Worm (Caenorhabditis elegans) whole organism, early embryonic: ENCODE results near the gene ekl-5.

Experiments used
- F13C5.2 ChIP-seq: sonication (generic microtip); optimal IDR thresholded peaks from 2 replicates; lab custom pipeline; 2017; ENCODE audit warnings: mild to moderate bottlenecking, missing genetic modification characterization, inconsistent platforms, missing compliant biosample characterization
- aly-1 ChIP-seq: sonication (generic microtip); optimal IDR thresholded peaks from 2 replicates; lab custom pipeline; 2016; ENCODE audit warnings: missing genetic modification characterization, missing compliant biosample characterization
- ama-1 ChIP-seq: fragments of 150-350 bp; optimal IDR thresholded peaks from 2 replicates; lab custom pipeline; 2014
- ets-7 ChIP-seq: sonication (generic microtip); optimal IDR thresholded peaks from 2 replicates; lab custom pipeline; 2016; ENCODE audit warnings: missing genotype, missing genetic modification characterization, missing compliant biosample characterization
- flt-1 ChIP-seq: fragments of 200-800 bp; sonication (Bioruptor generic); IDR thresholded peaks from 2 replicates; pipeline ENCODE4 v1.3.6; 2022; ENCODE audit warnings: missing genetic modification characterization, missing compliant biosample characterization
- hnd-1 ChIP-seq: sonication (generic microtip); optimal IDR thresholded peaks from 2 replicates; lab custom pipeline; 2016; ENCODE audit warnings: missing genetic modification characterization, missing compliant biosample characterization
- scrt-1 ChIP-seq: fragments of 200-800 bp; sonication (Bioruptor generic); IDR thresholded peaks from 2 replicates; pipeline ENCODE4 v1.3.6; 2022; ENCODE audit warnings: missing genetic modification characterization, missing compliant biosample characterization
- tbx-37 ChIP-seq: fragments of 200-800 bp; sonication (Bioruptor generic); conservative IDR thresholded peaks from 2 replicates; pipeline ENCODE4 v1.3.6; 2022; ENCODE audit warnings: missing genetic modification reagents, missing genetic modification characterization, missing compliant biosample characterization
- tra-4 ChIP-seq: sonication (generic microtip); optimal IDR thresholded peaks from 2 replicates; lab custom pipeline; 2017; ENCODE audit warnings: missing genetic modification characterization, missing compliant biosample characterization

- TF ChIP-seq scrt-1 (GFP tag; lab: Robert Waterston, UW) (no peak), flt-1 (GFP tag; lab: Robert Waterston, UW) (no peak), ama-1 (no peak), aly-1 (tag; lab: Kevin White, UChicago) (no peak), tbx-37 (GFP tag; lab: Robert Waterston, UW) (no peak), hnd-1 (no peak), F13C5.2 (tag; lab: Kevin White, UChicago) (peak; percentile 26), tra-4 (tag; lab: Kevin White, UChicago) (no peak), ets-7 (tag; lab: Kevin White, UChicago) (no peak)
These were observed 27.2 kb upstream of the ekl-5 start for ce11 chrX:13944184-13944583.
